Fruit fly (Drosophila melanogaster): Measurements from ENCODE around the gene twit.

The twit gene

DNA sequence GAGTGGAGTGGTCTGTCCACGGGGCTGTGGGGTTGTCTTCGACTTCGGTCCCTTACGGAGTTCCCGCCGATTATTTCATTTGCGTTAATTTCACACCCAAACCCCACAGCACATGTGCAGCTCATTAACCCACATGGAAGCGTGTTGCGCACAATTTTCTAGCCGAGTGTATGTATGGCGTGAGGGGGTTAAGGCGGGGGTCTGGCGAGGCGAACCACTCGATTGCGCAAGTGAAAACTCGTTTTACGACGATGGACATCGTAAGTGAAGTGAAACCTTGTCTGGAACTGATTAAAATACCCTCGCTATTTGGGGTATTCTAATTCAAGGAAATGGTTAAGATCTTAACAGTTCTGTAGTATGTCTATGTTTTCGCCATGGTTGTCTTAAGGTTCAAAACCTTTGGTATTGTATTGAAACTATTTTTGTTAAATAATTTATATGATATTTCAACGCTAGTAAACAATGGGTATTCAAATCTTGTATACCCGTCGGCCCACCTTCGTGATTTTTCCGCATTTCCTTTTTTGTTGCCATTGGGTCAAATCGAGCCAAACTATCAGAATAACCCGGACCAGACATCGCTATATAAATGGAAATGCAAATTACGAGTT, 41.2 kb upstream of the twit start (continued):
- TF ChIP-seq CG11398 (GFP tag; optimal IDR thresholded peaks at IDR 0.05) (no peak), hth (optimal IDR thresholded peaks at IDR 0.05) (no peak), onecut (GFP tag; IDR thresholded peaks at IDR 0.05) (no peak), CG10462 (GFP tag; optimal IDR thresholded peaks at IDR 0.05) (no peak), lbe (GFP tag; optimal IDR thresholded peaks at IDR 0.05) (no peak), CG11247 (GFP tag; IDR thresholded peaks at IDR 0.05) (no peak), lilli (GFP tag; optimal IDR thresholded peaks at IDR 0.05) (peak; percentile 15), CG10321 (GFP tag; IDR thresholded peaks at IDR 0.05) (no peak), Meics (GFP tag; optimal IDR thresholded peaks at IDR 0.05) (peak; percentile 39), CG11093 (GFP tag; IDR thresholded peaks at IDR 0.05) (peak; percentile 36; the same call in 1 of the 3 replicates), pan (optimal IDR thresholded peaks at IDR 0.05) (no peak), pan (GFP tag; optimal IDR thresholded peaks at IDR 0.05 in 1 of 2, IDR thresholded peaks at IDR 0.05 in 1 of 2) (peak in 1 of 2 experiments; percentile 61), crc (GFP tag; optimal IDR thresholded peaks at IDR 0.05) (no peak), CG10654 (GFP tag; optimal IDR thresholded peaks at IDR 0.05) (no peak), amos (GFP tag; IDR thresholded peaks at IDR 0.05; ENCODE audit: partially characterized antibody) (no peak), CG3281 (GFP tag; optimal IDR thresholded peaks at IDR 0.05) (peak; percentile 18), Hr78 (GFP tag; optimal IDR thresholded peaks at IDR 0.05) (peak in 1 of 2 experiments; percentile 50), sr (GFP tag; IDR thresholded peaks at IDR 0.05) (no peak), tap (tag; optimal IDR thresholded peaks at IDR 0.05) (peak; percentile 68), emc (GFP tag; optimal IDR thresholded peaks at IDR 0.05) (no peak), Dip2 (GFP tag; IDR thresholded peaks at IDR 0.05) (no peak), exex (tag; optimal IDR thresholded peaks at IDR 0.05) (no peak), Sox102F (GFP tag; optimal IDR thresholded peaks at IDR 0.05) (peak; percentile 79), CG30020 (tag; optimal IDR thresholded peaks at IDR 0.05) (no peak), CG11504 (tag; optimal IDR thresholded peaks at IDR 0.05) (peak; percentile 59), fru (optimal IDR thresholded peaks at IDR 0.05) (no peak), sima (GFP tag; optimal IDR thresholded peaks at IDR 0.05) (no peak), zen2 (GFP tag; IDR thresholded peaks at IDR 0.05; ENCODE audit: partially characterized antibody) (no peak), disco-r (GFP tag; optimal IDR thresholded peaks at IDR 0.05) (no peak), CG13424 (tag; optimal IDR thresholded peaks at IDR 0.05) (peak; percentile 55), HmgD (GFP tag; optimal IDR thresholded peaks at IDR 0.05) (no peak), Side (GFP tag; optimal IDR thresholded peaks at IDR 0.05) (no peak), Spps (tag; optimal IDR thresholded peaks at IDR 0.05) (no peak), CG18011 (GFP tag; optimal IDR thresholded peaks at IDR 0.05) (no peak), Xbp1 (GFP tag; optimal IDR thresholded peaks at IDR 0.05) (peak; percentile 52), gsb (GFP tag; IDR thresholded peaks at IDR 0.05) (no peak), grn (GFP tag; optimal IDR thresholded peaks at IDR 0.05) (no peak), CG7372 (GFP tag; IDR thresholded peaks at IDR 0.05) (peak; percentile 48; the same call in 1 of the 2 replicates), Bgb (GFP tag; IDR thresholded peaks at IDR 0.05; ENCODE audit: partially characterized antibody) (no peak), crp (GFP tag; optimal IDR thresholded peaks at IDR 0.05) (no peak), Drgx (GFP tag; IDR thresholded peaks at IDR 0.05) (peak; percentile 87), ci (GFP tag; IDR thresholded peaks at IDR 0.05) (peak; percentile 75), otp (GFP tag; IDR thresholded peaks at IDR 0.05) (no peak), PHDP (tag; optimal IDR thresholded peaks at IDR 0.05) (peak; percentile 44), ewg (GFP tag; optimal IDR thresholded peaks at IDR 0.05) (peak; percentile 31), CG2116 (GFP tag; optimal IDR thresholded peaks at IDR 0.05) (no peak), CG31365 (tag; optimal IDR thresholded peaks at IDR 0.05) (no peak), Hey (tag; optimal IDR thresholded peaks at IDR 0.05) (no peak), Pdp1 (GFP tag; optimal IDR thresholded peaks at IDR 0.05) (peak in 1 of 2 experiments; percentile 84), Rx (GFP tag; IDR thresholded peaks at IDR 0.05) (no peak), psq (GFP tag; optimal IDR thresholded peaks at IDR 0.05) (no peak)

Measured in whole organism, embryonic.